Fruit fly (Drosophila melanogaster) whole organism, embryonic: ENCODE data around the gene Mondo.

Experiments used
- Asciz ChIP-seq: fragments of 200-800 bp; sonication (Bioruptor generic); optimal IDR thresholded peaks from 2 replicates; lab custom pipeline; 2017; ENCODE audit warnings: missing biosample characterization, mild to moderate bottlenecking, missing genetic modification characterization, missing genetic modification reagents
- CG10979 ChIP-seq: fragments of 200-800 bp; sonication (Bioruptor generic); optimal IDR thresholded peaks from 2 replicates; lab custom pipeline; 2018; ENCODE audit warnings: missing biosample characterization, mild to moderate bottlenecking, missing genetic modification characterization, moderate library complexity
- CG11723 ChIP-seq: fragments of 200-800 bp; sonication (Bioruptor generic); optimal IDR thresholded peaks from 2 replicates; lab custom pipeline; 2017; ENCODE audit warnings: missing biosample characterization, mild to moderate bottlenecking, missing genetic modification characterization
- CG12391 ChIP-seq: fragments of 200-800 bp; sonication (Bioruptor generic); optimal IDR thresholded peaks from 3 replicates; lab custom pipeline; 2018; ENCODE audit warnings: missing biosample characterization, mild to moderate bottlenecking, missing genetic modification characterization, moderate library complexity
- CG14441 ChIP-seq: fragments of 200-800 bp; sonication (Bioruptor generic); IDR thresholded peaks from 2 replicates; pipeline ENCODE4 v1.3.6; 2022; ENCODE audit warnings: missing biosample characterization, missing genetic modification characterization
- CG15514 ChIP-seq: fragments of 200-800 bp; sonication (Bioruptor generic); optimal IDR thresholded peaks from 3 replicates; lab custom pipeline; 2017; ENCODE audit warnings: missing biosample characterization, missing genetic modification characterization, mild to moderate bottlenecking, moderate library complexity, missing genetic modification reagents
- CG15696 ChIP-seq: fragments of 200-800 bp; sonication (Bioruptor generic); optimal IDR thresholded peaks from 2 replicates; lab custom pipeline; 2019; ENCODE audit warnings: missing biosample characterization, mild to moderate bottlenecking, missing genetic modification characterization, moderate library complexity
- CG17568 ChIP-seq: fragments of 200-800 bp; sonication (Bioruptor generic); optimal IDR thresholded peaks from 2 replicates; lab custom pipeline; 2018; ENCODE audit warnings: missing biosample characterization, mild to moderate bottlenecking, missing genetic modification characterization, moderate library complexity
- CG17829 ChIP-seq: fragments of 200-800 bp; optimal IDR thresholded peaks from 2 replicates; lab custom pipeline; 2019; ENCODE audit warnings: missing biosample characterization, mild to moderate bottlenecking, missing genetic modification characterization, moderate library complexity
- CG18262 ChIP-seq: fragments of 200-800 bp; optimal IDR thresholded peaks from 3 replicates; lab custom pipeline; 2019; ENCODE audit warnings: missing biosample characterization, mild to moderate bottlenecking, missing genetic modification characterization, moderate library complexity
- CG2116 ChIP-seq: fragments of 200-800 bp; sonication (Bioruptor generic); optimal IDR thresholded peaks from 3 replicates; lab custom pipeline; 2018; ENCODE audit warnings: missing biosample characterization, mild to moderate bottlenecking, missing genetic modification characterization
- CG30020 ChIP-seq: fragments of 200-800 bp; optimal IDR thresholded peaks from 2 replicates; lab custom pipeline; 2019; ENCODE audit warnings: missing biosample characterization, mild to moderate bottlenecking, missing genetic modification characterization, moderate library complexity
- CG30403 ChIP-seq: fragments of 200-800 bp; sonication (Bioruptor generic); optimal IDR thresholded peaks from 3 replicates; lab custom pipeline; 2016; ENCODE audit warnings: missing biosample characterization, missing genetic modification characterization
- CG7357 ChIP-seq: fragments of 200-800 bp; sonication (Bioruptor generic); IDR thresholded peaks from 3 replicates; pipeline ENCODE4 v1.3.6; 2022; ENCODE audit warnings: missing biosample characterization, missing genetic modification characterization
- CTCF ChIP-seq: fragments of 200-800 bp; sonication (Bioruptor generic); optimal IDR thresholded peaks from 2 replicates; lab custom pipeline; 2017; ENCODE audit warnings: missing biosample characterization, mild to moderate bottlenecking, missing genetic modification characterization, moderate library complexity
- Chrac-16 ChIP-seq: fragments of 200-800 bp; sonication (Bioruptor generic); optimal IDR thresholded peaks from 3 replicates; lab custom pipeline; 2016; ENCODE audit warnings: missing biosample characterization, missing genetic modification characterization
- D ChIP-seq, 2 experiments: fragments of 200-800 bp in 1 of 2; fragments of >200 bp in 1 of 2; sonication (Bioruptor generic) in 1 of 2; optimal IDR thresholded peaks; 2 replicates in 1 of 2; 3 replicates in 1 of 2; lab custom pipeline; 2017; ENCODE audit warnings: mild to moderate bottlenecking in 1 of 2, missing biosample characterization in 1 of 2, missing genetic modification characterization in 1 of 2, missing genetic modification reagents in 1 of 2
- D19A ChIP-seq: fragments of 200-800 bp; optimal IDR thresholded peaks from 3 replicates; lab custom pipeline; 2019; ENCODE audit warnings: missing biosample characterization, mild to moderate bottlenecking, missing genetic modification characterization, moderate library complexity
- Gsc ChIP-seq: fragments of 200-800 bp; sonication (Bioruptor generic); IDR thresholded peaks from 2 replicates; pipeline ENCODE4 v1.3.6; 2022; ENCODE audit warnings: missing biosample characterization, missing genetic modification characterization
- Hmr ChIP-seq: fragments of 200-800 bp; sonication (Bioruptor generic); optimal IDR thresholded peaks from 3 replicates; lab custom pipeline; 2017; ENCODE audit warnings: mild to moderate bottlenecking, missing biosample characterization, missing genetic modification reagents, missing genetic modification characterization
- Hr3 ChIP-seq: fragments of 200-800 bp; sonication (Bioruptor generic); optimal IDR thresholded peaks from 3 replicates; lab custom pipeline; 2016; ENCODE audit warnings: missing biosample characterization, missing genetic modification characterization
- Med ChIP-seq: fragments of 200-800 bp; sonication (Bioruptor generic); peaks from one replicate; lab custom pipeline; 2016; ENCODE audit warnings: missing biosample characterization, missing genetic modification characterization, mild to moderate bottlenecking, inconsistent platforms, moderate library complexity
- Myb ChIP-seq: fragments of 200-800 bp; sonication (Bioruptor generic); optimal IDR thresholded peaks from 2 replicates; lab custom pipeline; 2016; ENCODE audit warnings: missing biosample characterization, missing genetic modification characterization
- PHDP ChIP-seq: fragments of 200-800 bp; sonication (Bioruptor generic); optimal IDR thresholded peaks from 3 replicates; lab custom pipeline; 2018; ENCODE audit warnings: missing biosample characterization, mild to moderate bottlenecking, missing genetic modification characterization, moderate library complexity
- Sox100B ChIP-seq: fragments of 200-800 bp; sonication (Bioruptor generic); optimal IDR thresholded peaks from 3 replicates; lab custom pipeline; 2018; ENCODE audit warnings: missing biosample characterization, mild to moderate bottlenecking, missing genetic modification characterization
- ash1 ChIP-seq: fragments of 200-800 bp; sonication (Bioruptor generic); optimal IDR thresholded peaks from 2 replicates; lab custom pipeline; 2018; ENCODE audit warnings: missing biosample characterization, mild to moderate bottlenecking, missing genetic modification characterization
- az2 ChIP-seq: fragments of 200-800 bp; sonication (Bioruptor generic); optimal IDR thresholded peaks from 3 replicates; lab custom pipeline; 2016; ENCODE audit warnings: missing biosample characterization, missing genetic modification characterization
- bab2 ChIP-seq: fragments of 200-800 bp; sonication (Bioruptor generic); optimal IDR thresholded peaks from 2 replicates; lab custom pipeline; 2016; ENCODE audit warnings: missing biosample characterization, missing genetic modification characterization
- bsh ChIP-seq, 2 experiments: fragments of 200-800 bp; sonication (Bioruptor generic); optimal IDR thresholded peaks; 2 replicates each; lab custom pipeline; 2017 to 2018; ENCODE audit warnings: mild to moderate bottlenecking in 2 of 2, missing biosample characterization in 2 of 2, missing genetic modification characterization in 2 of 2, moderate library complexity in 1 of 2
- danr ChIP-seq: fragments of 200-800 bp; sonication (Bioruptor generic); IDR thresholded peaks from 2 replicates; pipeline ENCODE4 v1.3.6; 2022; ENCODE audit warnings: missing biosample characterization, missing genetic modification characterization
- disco-r ChIP-seq: fragments of 200-800 bp; sonication (Bioruptor generic); optimal IDR thresholded peaks from 2 replicates; lab custom pipeline; 2016; ENCODE audit warnings: missing biosample characterization, missing genetic modification characterization
- dpn ChIP-seq, 2 experiments: fragments of 200-800 bp; sonication (Bioruptor generic); optimal IDR thresholded peaks; 3 replicates each; lab custom pipeline; 2016; ENCODE audit warnings: missing biosample characterization in 2 of 2, missing genetic modification characterization in 2 of 2
- fd102C ChIP-seq: fragments of 200-800 bp; sonication (Bioruptor generic); optimal IDR thresholded peaks from 2 replicates; lab custom pipeline; 2018; ENCODE audit warnings: missing biosample characterization, mild to moderate bottlenecking, missing genetic modification characterization, moderate library complexity
- gcm ChIP-seq: fragments of 200-800 bp; sonication (Bioruptor generic); optimal IDR thresholded peaks from 2 replicates; lab custom pipeline; 2019; ENCODE audit warnings: missing biosample characterization, mild to moderate bottlenecking, missing genetic modification characterization, moderate library complexity
- gfzf ChIP-seq: fragments of 200-800 bp; sonication (Bioruptor generic); optimal IDR thresholded peaks from 2 replicates; lab custom pipeline; 2016; ENCODE audit warnings: missing biosample characterization, mild to moderate bottlenecking, missing genetic modification characterization, moderate library complexity
- lab ChIP-seq: fragments of 200-800 bp; sonication (Bioruptor generic); optimal IDR thresholded peaks from 3 replicates; lab custom pipeline; 2017; ENCODE audit warnings: missing biosample characterization, missing genetic modification characterization, mild to moderate bottlenecking, moderate library complexity, missing genetic modification reagents
- nom ChIP-seq: fragments of 200-800 bp; sonication (Bioruptor generic); optimal IDR thresholded peaks from 2 replicates; lab custom pipeline; 2017; ENCODE audit warnings: missing biosample characterization, missing genetic modification characterization, mild to moderate bottlenecking, moderate library complexity, missing genetic modification reagents
- onecut ChIP-seq: fragments of 200-800 bp; sonication (Bioruptor generic); IDR thresholded peaks from 2 replicates; pipeline ENCODE4 v1.3.6; 2022; ENCODE audit warnings: missing biosample characterization, missing genetic modification characterization
- row ChIP-seq: fragments of 200-800 bp; sonication (Bioruptor generic); IDR thresholded peaks from 3 replicates; pipeline ENCODE4 v1.3.6; 2022; ENCODE audit warnings: missing biosample characterization, missing genetic modification characterization
- scrt ChIP-seq: fragments of 200-800 bp; sonication (Bioruptor generic); optimal IDR thresholded peaks from 2 replicates; lab custom pipeline; 2018; ENCODE audit warnings: missing biosample characterization, mild to moderate bottlenecking, missing genetic modification characterization, moderate library complexity
- seq ChIP-seq: fragments of 200-800 bp; sonication (Bioruptor generic); IDR thresholded peaks from 2 replicates; pipeline ENCODE4 v1.3.6; 2022; ENCODE audit warnings: missing biosample characterization, missing genetic modification characterization
- ssp ChIP-seq: fragments of 200-800 bp; sonication (Bioruptor generic); IDR thresholded peaks from 2 replicates; pipeline ENCODE4 v1.3.6; 2022; ENCODE audit warnings: missing biosample characterization, missing genetic modification characterization
- tgo ChIP-seq: fragments of 200-800 bp; sonication (Bioruptor generic); IDR thresholded peaks from 3 replicates; pipeline ENCODE4 v1.3.6; 2022; ENCODE audit warnings: missing biosample characterization, missing genetic modification characterization
- tin ChIP-seq: fragments of 200-800 bp; sonication (Bioruptor generic); optimal IDR thresholded peaks from 3 replicates; lab custom pipeline; 2016; ENCODE audit warnings: missing biosample characterization, missing genetic modification characterization
- tll ChIP-seq, 2 experiments: fragments of 200-800 bp in 1 of 2; fragments of >200 bp in 1 of 2; sonication (Bioruptor generic) in 1 of 2; optimal IDR thresholded peaks; 2 replicates each; lab custom pipeline; 2017 to 2019; ENCODE audit warnings: missing biosample characterization in 2 of 2, missing genetic modification characterization in 2 of 2, mild to moderate bottlenecking in 1 of 2, moderate library complexity in 1 of 2
- trem ChIP-seq: fragments of 200-800 bp; optimal IDR thresholded peaks from 3 replicates; lab custom pipeline; 2019; ENCODE audit warnings: missing biosample characterization, mild to moderate bottlenecking, missing genetic modification characterization, moderate library complexity
- unpg ChIP-seq: fragments of 200-800 bp; sonication (Bioruptor generic); optimal IDR thresholded peaks from 3 replicates; lab custom pipeline; 2018; ENCODE audit warnings: missing biosample characterization, mild to moderate bottlenecking, missing genetic modification characterization, moderate library complexity
- vvl ChIP-seq: fragments of 200-800 bp; sonication (Bioruptor generic); IDR thresholded peaks from 2 replicates; pipeline ENCODE4 v1.3.6; 2022; ENCODE audit warnings: missing biosample characterization, missing genetic modification characterization

Mondo gene

dm6 chr2L:21263470-21264146, 46.2 kb downstream of the Mondo start:
- peak; percentile 76 for TF ChIP-seq Med (GFP tag; lab: Kevin White, UChicago)
- peak; percentile 52 for TF ChIP-seq CG18262
- peak; percentile 83 for TF ChIP-seq ssp (GFP tag; lab: Robert Waterston, UW)
- no peak for TF ChIP-seq CTCF (GFP tag; lab: Kevin White, UChicago)
- peak; percentile 41 for TF ChIP-seq tgo (GFP tag; lab: Robert Waterston, UW)
- TF ChIP-seq bsh (GFP tag; optimal IDR thresholded peaks at IDR 0.05; lab: Kevin White, UChicago), result peak in 1 of 2 experiments; percentile 52
- TF ChIP-seq trem (tag; lab: Kevin White, UChicago), result peak; percentile 24
- peak; percentile 5 for TF ChIP-seq CG30403 (GFP tag; lab: Kevin White, UChicago)
- no peak for TF ChIP-seq D (optimal IDR thresholded peaks at IDR 0.05; lab: Kevin White, UChicago)
- TF ChIP-seq D (GFP tag; optimal IDR thresholded peaks at IDR 0.05; lab: Kevin White, UChicago), result peak; percentile 22
- TF ChIP-seq CG17829 (tag; lab: Kevin White, UChicago), result peak; percentile 42
- TF ChIP-seq row (GFP tag; lab: Robert Waterston, UW), result peak; percentile 70; the same call in 2 of the 3 replicates
- TF ChIP-seq CG15514 (GFP tag; lab: Kevin White, UChicago), result peak; percentile 23
- peak; percentile 26 for TF ChIP-seq CG12391 (tag; lab: Kevin White, UChicago)
- peak; percentile 28 for TF ChIP-seq Hmr (GFP tag; lab: Kevin White, UChicago)
- TF ChIP-seq CG14441 (GFP tag; lab: Robert Waterston, UW), result peak; percentile 47; the same call in 1 of the 2 replicates
- TF ChIP-seq bab2 (GFP tag; lab: Kevin White, UChicago), result peak; percentile 2
- TF ChIP-seq tin (GFP tag; lab: Kevin White, UChicago), result no peak
- TF ChIP-seq scrt, result no peak
- 0 out of 2 replicates have a peak, but pooled peaks have one; percentile 22 for TF ChIP-seq seq (GFP tag; lab: Robert Waterston, UW)
- peak; percentile 6 for TF ChIP-seq Hr3 (GFP tag; lab: Kevin White, UChicago)
- no peak for TF ChIP-seq ash1
- TF ChIP-seq D19A (tag; lab: Kevin White, UChicago), result peak; percentile 92
- peak; percentile 25 for TF ChIP-seq PHDP (tag; lab: Kevin White, UChicago)
- no peak for TF ChIP-seq gfzf
- peak; percentile 15; the same call in 1 of the 2 replicates for TF ChIP-seq onecut (GFP tag; lab: Robert Waterston, UW)
- peak; percentile 6 for TF ChIP-seq Myb (GFP tag; lab: Kevin White, UChicago)
- peak in 1 of 2 experiments; percentile 25 for TF ChIP-seq dpn (GFP tag; optimal IDR thresholded peaks at IDR 0.05; lab: Kevin White, UChicago)
- TF ChIP-seq Asciz (GFP tag; lab: Kevin White, UChicago), result no peak
- TF ChIP-seq fd102C (GFP tag; lab: Kevin White, UChicago), result no peak
- peak; percentile 45 for TF ChIP-seq Chrac-16 (GFP tag; lab: Kevin White, UChicago)
- TF ChIP-seq CG30020, result peak; percentile 65
- TF ChIP-seq az2 (GFP tag; lab: Kevin White, UChicago), result peak; percentile 36
- peak; percentile 51 for TF ChIP-seq unpg (GFP tag; lab: Kevin White, UChicago)
- TF ChIP-seq CG7357, result peak; percentile 77; the same call in 2 of the 3 replicates
- TF ChIP-seq gcm (GFP tag; lab: Kevin White, UChicago), result peak; percentile 3
- TF ChIP-seq CG15696 (tag; lab: Kevin White, UChicago), result peak; percentile 22
- no peak for TF ChIP-seq Gsc (GFP tag; lab: Robert Waterston, UW)
- TF ChIP-seq Sox100B (GFP tag; lab: Kevin White, UChicago), result peak; percentile 60
- peak; percentile 10 for TF ChIP-seq CG11723 (GFP tag; lab: Kevin White, UChicago)
- TF ChIP-seq danr, result no peak
- TF ChIP-seq tll (GFP tag; optimal IDR thresholded peaks at IDR 0.05; lab: Kevin White, UChicago), result peak in 1 of 2 experiments; percentile 45
- TF ChIP-seq CG2116 (GFP tag; lab: Kevin White, UChicago), result no peak
- peak; percentile 25 for TF ChIP-seq lab (GFP tag; lab: Kevin White, UChicago)
- TF ChIP-seq nom (GFP tag; lab: Kevin White, UChicago), result no peak
- TF ChIP-seq CG10979 (tag; lab: Kevin White, UChicago), result peak; percentile 44
- peak; percentile 12 for TF ChIP-seq CG17568 (GFP tag; lab: Kevin White, UChicago)
- TF ChIP-seq vvl (GFP tag; lab: Robert Waterston, UW), result no peak; the same call in 1 of the 2 replicates
- no peak for TF ChIP-seq disco-r (GFP tag; lab: Kevin White, UChicago)
